Worm (Caenorhabditis elegans): ENCODE results near the gene sorb-1.

- no peak for TF ChIP-seq aly-2 (tag; optimal IDR thresholded peaks at IDR 0.05)
- TF ChIP-seq ceh-82 (tag; optimal IDR thresholded peaks at IDR 0.05): no peak
- TF ChIP-seq nhr-10 (tag; optimal IDR thresholded peaks at IDR 0.05): no peak
- TF ChIP-seq mdl-1 (tag; optimal IDR thresholded peaks at IDR 0.05): no peak
- TF ChIP-seq sma-9 (GFP tag; optimal IDR thresholded peaks at IDR 0.05): no peak
- no peak for TF ChIP-seq sma-9 (tag; optimal IDR thresholded peaks at IDR 0.05)
- TF ChIP-seq skn-1 (tag; optimal IDR thresholded peaks at IDR 0.05): no peak
- no peak for TF ChIP-seq blmp-1 (tag; optimal IDR thresholded peaks at IDR 0.05; ENCODE audit: insufficient read depth)
- TF ChIP-seq lin-39 (tag; optimal IDR thresholded peaks at IDR 0.05): no peak
- TF ChIP-seq lin-13 (GFP tag; optimal IDR thresholded peaks at IDR 0.05): peak; percentile 72
- peak; percentile 60 for TF ChIP-seq lin-11 (tag; optimal IDR thresholded peaks at IDR 0.05)
- no peak for TF ChIP-seq ztf-11 (tag; optimal IDR thresholded peaks at IDR 0.05)
- no peak for TF ChIP-seq egl-27 (tag; optimal IDR thresholded peaks at IDR 0.05)
- TF ChIP-seq snpc-4 (tag; optimal IDR thresholded peaks at IDR 0.05): peak; percentile 71
- peak; percentile 57 to 92 for TF ChIP-seq lsy-2 (tag; optimal IDR thresholded peaks at IDR 0.05)
Observed at ce11 chrIV:13777480-13777879, 27.3 kb downstream of the sorb-1 start, which contains the start of gene rpl-18.

Measured in whole organism, L2 larva.